Worm (Caenorhabditis elegans) whole organism, L4/young adult: ENCODE results near the gene ltd-1.

Experiments used
- W03F9.2 ChIP-seq: fragments of 150-350 bp; optimal IDR thresholded peaks from 2 replicates; lab custom pipeline; 2014; ENCODE audit warnings: missing biosample characterization, missing genetic modification characterization
- dao-5 ChIP-seq: sonication (generic microtip); optimal IDR thresholded peaks from 2 replicates; lab custom pipeline; 2016; ENCODE audit warnings: missing genotype, missing genetic modification characterization, moderate library complexity, missing compliant biosample characterization
- him-1 ChIP-seq: sonication (generic microtip); optimal IDR thresholded peaks from 2 replicates; lab custom pipeline; 2016; ENCODE audit warnings: missing genotype, missing genetic modification reagents, missing genetic modification characterization, missing compliant biosample characterization

DNA sequence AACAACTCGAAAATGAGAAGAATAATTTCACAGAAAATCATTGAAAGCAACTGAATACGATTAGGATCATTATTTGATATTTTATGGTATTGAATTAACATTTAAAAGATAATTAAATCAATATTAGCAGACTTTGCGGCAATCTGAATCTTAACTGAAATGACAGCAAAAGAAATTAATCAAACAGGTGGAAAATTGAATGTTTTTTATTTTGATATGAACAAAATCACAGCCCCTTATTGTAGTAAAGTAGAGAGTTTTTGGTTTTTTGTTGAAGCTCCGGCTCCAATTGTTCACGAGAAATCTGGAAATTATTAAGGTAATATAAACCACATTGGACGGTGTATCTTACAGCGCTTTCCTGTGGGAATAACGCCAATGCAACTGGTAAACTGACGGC lies 9.5 kb upstream of the ltd-1 start, which contains the start of gene sre-2:
- TF ChIP-seq him-1 (tag; lab: Kevin White, UChicago) (no peak), dao-5 (tag; lab: Kevin White, UChicago) (no peak), W03F9.2 (tag; lab: Kevin White, UChicago) (no peak)
